Worm (Caenorhabditis elegans) whole organism, early embryonic: ENCODE results near the gene ZK1010.5.

Experiments used
- ama-1 ChIP-seq: fragments of 150-350 bp; optimal IDR thresholded peaks from 2 replicates; lab custom pipeline; 2014
- ceh-36 ChIP-seq: sonication (generic microtip); optimal IDR thresholded peaks from 2 replicates; lab custom pipeline; 2016; ENCODE audit warnings: missing genetic modification characterization, inconsistent platforms, missing compliant biosample characterization
- ets-7 ChIP-seq: sonication (generic microtip); optimal IDR thresholded peaks from 2 replicates; lab custom pipeline; 2016; ENCODE audit warnings: missing genotype, missing genetic modification characterization, missing compliant biosample characterization

DNA sequence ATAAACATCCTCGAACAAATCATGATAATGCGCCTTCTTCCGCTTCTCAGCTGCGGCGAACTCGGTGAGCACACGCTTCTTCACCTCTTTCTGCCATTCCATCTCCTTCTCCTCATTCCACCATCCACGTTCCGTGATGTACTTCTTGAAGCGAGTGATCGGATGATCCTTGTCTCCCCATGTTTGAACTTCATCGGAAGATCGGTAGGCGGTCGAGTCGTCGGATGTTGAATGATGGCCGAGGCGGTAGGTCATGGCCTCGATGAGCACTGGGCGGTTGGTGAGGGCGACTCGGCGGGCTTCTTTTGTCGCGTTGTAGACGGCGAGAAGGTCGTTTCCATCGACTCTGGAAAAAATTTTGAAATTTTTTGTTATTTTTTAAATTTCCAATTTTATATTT lies 19.0 kb downstream of the ZK1010.5 start:
- TF ChIP-seq ama-1 (lab: Kevin White, UChicago) (no peak), ceh-36 (tag; lab: Kevin White, UChicago) (no peak), ets-7 (tag; lab: Kevin White, UChicago) (no peak)
